Worm (Caenorhabditis elegans) whole organism, mixed stage, embryonic: Measurements from ENCODE around the gene flcn-1.

Source experiments
- M03D4.4 ChIP-seq: sonication (generic microtip); optimal IDR thresholded peaks from 2 replicates; lab custom pipeline; 2017; ENCODE audit warnings: mild to moderate bottlenecking, missing genetic modification characterization, missing compliant biosample characterization
- bed-3 ChIP-seq: fragments of 200-800 bp; sonication (Bioruptor generic); optimal IDR thresholded peaks from 3 replicates; lab custom pipeline; 2018; ENCODE audit warnings: mild to moderate bottlenecking, missing genetic modification characterization, moderate library complexity, missing compliant biosample characterization
- ceh-39 ChIP-seq: fragments of 150-350 bp; optimal IDR thresholded peaks from 2 replicates; lab custom pipeline; 2014; ENCODE audit warnings: missing biosample characterization, missing genetic modification characterization
- ceh-43 ChIP-seq: fragments of 200-800 bp; sonication (Bioruptor generic); optimal IDR thresholded peaks from 2 replicates; lab custom pipeline; 2018; ENCODE audit warnings: mild to moderate bottlenecking, missing genetic modification characterization, moderate library complexity, missing compliant biosample characterization
- ceh-83 ChIP-seq: fragments of 200-800 bp; sonication (Bioruptor generic); optimal IDR thresholded peaks from 2 replicates; lab custom pipeline; 2018; ENCODE audit warnings: mild to moderate bottlenecking, missing genetic modification characterization, missing compliant biosample characterization
- cnd-1 ChIP-seq: fragments of 200-800 bp; sonication (Bioruptor generic); optimal IDR thresholded peaks from 2 replicates; lab custom pipeline; 2018; ENCODE audit warnings: mild to moderate bottlenecking, missing genetic modification characterization, missing compliant biosample characterization
- drap-1 ChIP-seq: fragments of 200-800 bp; sonication (Bioruptor generic); optimal IDR thresholded peaks from 3 replicates; lab custom pipeline; 2018; ENCODE audit warnings: mild to moderate bottlenecking, missing genetic modification characterization, missing compliant biosample characterization
- elt-1 ChIP-seq: sonication (generic microtip); optimal IDR thresholded peaks from 2 replicates; lab custom pipeline; 2017; ENCODE audit warnings: missing genetic modification characterization, mild to moderate bottlenecking, missing compliant biosample characterization, antibody characterized with exemption, moderate library complexity, borderline replicate concordance; ENCODE audit not compliant: insufficient read depth
- elt-3 ChIP-seq: fragments of 150-350 bp; optimal IDR thresholded peaks from 2 replicates; lab custom pipeline; 2014; ENCODE audit warnings: missing biosample characterization, missing genetic modification characterization
- flh-1 ChIP-seq: fragments of 200-800 bp; sonication (Bioruptor generic); optimal IDR thresholded peaks from 2 replicates; lab custom pipeline; 2018; ENCODE audit warnings: mild to moderate bottlenecking, missing genetic modification characterization, moderate library complexity, missing compliant biosample characterization
- ham-2 ChIP-seq: fragments of 200-800 bp; sonication (Bioruptor generic); optimal IDR thresholded peaks from 2 replicates; lab custom pipeline; 2018; ENCODE audit warnings: mild to moderate bottlenecking, missing genetic modification characterization, missing compliant biosample characterization
- hlh-1 ChIP-seq: fragments of 150-350 bp; optimal IDR thresholded peaks from 2 replicates; lab custom pipeline; 2014; ENCODE audit warnings: missing biosample characterization, missing genetic modification reagents, missing genetic modification characterization
- lin-13 ChIP-seq: fragments of 150-350 bp; optimal IDR thresholded peaks from 2 replicates; lab custom pipeline; 2014; ENCODE audit warnings: missing biosample characterization, missing genetic modification characterization
- lin-32 ChIP-seq: fragments of 200-800 bp; sonication (Bioruptor generic); optimal IDR thresholded peaks from 2 replicates; lab custom pipeline; 2018; ENCODE audit warnings: mild to moderate bottlenecking, missing genetic modification characterization, missing compliant biosample characterization
- lsy-2 ChIP-seq: fragments of 150-350 bp; optimal IDR thresholded peaks from 2 replicates; lab custom pipeline; 2014; ENCODE audit warnings: missing biosample characterization, missing genetic modification characterization
- mab-5 ChIP-seq: fragments of 150-350 bp; optimal IDR thresholded peaks from 2 replicates; lab custom pipeline; 2014; ENCODE audit warnings: missing biosample characterization, missing genetic modification characterization
- mep-1 ChIP-seq: fragments of 150-350 bp; optimal IDR thresholded peaks from 2 replicates; lab custom pipeline; 2017; ENCODE audit warnings: missing biosample characterization, missing genetic modification reagents, missing genetic modification characterization, inconsistent platforms
- mls-2 ChIP-seq: sonication (generic microtip); optimal IDR thresholded peaks from 2 replicates; lab custom pipeline; 2016; ENCODE audit warnings: mild to moderate bottlenecking, missing genetic modification characterization, moderate library complexity, missing compliant biosample characterization
- nhr-12 ChIP-seq: fragments of 150-350 bp; optimal IDR thresholded peaks from 2 replicates; lab custom pipeline; 2014; ENCODE audit warnings: missing biosample characterization, missing genetic modification characterization
- nhr-2 ChIP-seq: fragments of 150-350 bp; optimal IDR thresholded peaks from 2 replicates; lab custom pipeline; 2014; ENCODE audit warnings: missing biosample characterization, missing genetic modification characterization
- nhr-28 ChIP-seq: fragments of 150-350 bp; optimal IDR thresholded peaks from 2 replicates; lab custom pipeline; 2014; ENCODE audit warnings: missing biosample characterization, missing genetic modification characterization
- nhr-76 ChIP-seq: sonication (generic microtip); optimal IDR thresholded peaks from 2 replicates; lab custom pipeline; 2017; ENCODE audit warnings: missing biosample characterization, missing genetic modification characterization
- sem-2 ChIP-seq: fragments of 200-800 bp; sonication (Bioruptor generic); optimal IDR thresholded peaks from 2 replicates; lab custom pipeline; 2018; ENCODE audit warnings: mild to moderate bottlenecking, missing genetic modification characterization, missing compliant biosample characterization
- snpc-4 ChIP-seq: fragments of 150-350 bp; optimal IDR thresholded peaks from 2 replicates; lab custom pipeline; 2014; ENCODE audit warnings: missing biosample characterization, missing genetic modification characterization
- sptf-1 ChIP-seq: sonication (generic microtip); optimal IDR thresholded peaks from 2 replicates; lab custom pipeline; 2017; ENCODE audit warnings: mild to moderate bottlenecking, missing genetic modification characterization, moderate library complexity, missing compliant biosample characterization
- tbx-8 ChIP-seq: fragments of 200-800 bp; sonication (Bioruptor generic); optimal IDR thresholded peaks from 2 replicates; lab custom pipeline; 2018; ENCODE audit warnings: mild to moderate bottlenecking, missing genetic modification characterization, moderate library complexity, missing compliant biosample characterization
- unc-120 ChIP-seq: sonication (generic microtip); optimal IDR thresholded peaks from 2 replicates; lab custom pipeline; 2017; ENCODE audit warnings: missing genetic modification characterization, missing compliant biosample characterization; ENCODE audit not compliant: poor library complexity, severe bottlenecking
- unc-39 ChIP-seq: fragments of 150-350 bp; optimal IDR thresholded peaks from 2 replicates; lab custom pipeline; 2014; ENCODE audit warnings: missing biosample characterization, missing genetic modification characterization
- unc-62 ChIP-seq: fragments of 150-350 bp; optimal IDR thresholded peaks from 2 replicates; lab custom pipeline; 2014; ENCODE audit warnings: missing biosample characterization, missing genetic modification reagents, missing genetic modification characterization
- zip-8 ChIP-seq: fragments of 150-350 bp; optimal IDR thresholded peaks from 2 replicates; lab custom pipeline; 2014; ENCODE audit warnings: missing biosample characterization, missing genetic modification characterization
- ztf-11 ChIP-seq: fragments of 150-350 bp; optimal IDR thresholded peaks from 2 replicates; lab custom pipeline; 2014; ENCODE audit warnings: missing biosample characterization, missing genetic modification characterization

The flcn-1 gene

ce11 chrII:6891838-6892237 is 36.7 kb upstream of the flcn-1 start:
- TF ChIP-seq hlh-1 (tag; lab: Kevin White, UChicago) (peak; percentile 83), lsy-2 (tag; lab: Kevin White, UChicago) (no peak), unc-120 (no peak), ceh-39 (tag; lab: Kevin White, UChicago) (no peak), bed-3 (GFP tag; lab: Kevin White, UChicago) (no peak), nhr-2 (tag; lab: Kevin White, UChicago) (no peak), zip-8 (tag; lab: Kevin White, UChicago) (no peak)

ce11 chrII:6893589-6894245 is 34.8 kb upstream of the flcn-1 start, which contains the start of gene adal-1:
Gene adal-1, minus strand, starts transcription at chrII:6893639.
- TF ChIP-seq lsy-2 (tag; lab: Kevin White, UChicago) (peak; percentile 61), M03D4.4 (no peak)

ce11 chrII:6897507-6897906 is 31.1 kb upstream of the flcn-1 start, which contains the start of gene C44B7.11:
Gene C44B7.11, minus strand, starts transcription at chrII:6897540.
- TF ChIP-seq hlh-1 (tag; lab: Kevin White, UChicago) (no peak), nhr-28 (tag; lab: Kevin White, UChicago) (no peak), snpc-4 (tag; lab: Kevin White, UChicago) (no peak), cnd-1 (tag; lab: Kevin White, UChicago) (no peak), mls-2 (no peak), nhr-12 (tag; lab: Kevin White, UChicago) (no peak), ceh-43 (no peak)
- TF ChIP-seq, all 35 proteins: peak for 0

ce11 chrII:6898017-6898779 is 30.4 kb upstream of the flcn-1 start, which contains the start of gene hrpl-1:
Gene hrpl-1, plus strand, starts transcription at chrII:6898729.
- TF ChIP-seq lin-32 (peak; percentile 14), lin-13 (tag; lab: Kevin White, UChicago) (no peak), unc-120 (no peak), elt-3 (tag; lab: Kevin White, UChicago) (no peak), lsy-2 (tag; lab: Kevin White, UChicago) (peak; percentile 26), ceh-83 (GFP tag; lab: Kevin White, UChicago) (peak; percentile 62), M03D4.4 (peak; percentile 73), nhr-12 (tag; lab: Kevin White, UChicago) (no peak), mab-5 (tag; lab: Kevin White, UChicago) (no peak), drap-1 (GFP tag; lab: Kevin White, UChicago) (no peak), cnd-1 (tag; lab: Kevin White, UChicago) (peak; percentile 59), nhr-2 (tag; lab: Kevin White, UChicago) (no peak), unc-39 (no peak), hlh-1 (tag; lab: Kevin White, UChicago) (no peak), ceh-43 (no peak), tbx-8 (GFP tag; lab: Kevin White, UChicago) (peak; percentile 28), ztf-11 (tag; lab: Kevin White, UChicago) (no peak), elt-1 (tag; lab: Kevin White, UChicago) (no peak), sem-2 (peak; percentile 52), sptf-1 (tag; lab: Kevin White, UChicago) (peak; percentile 76), flh-1 (GFP tag; lab: Kevin White, UChicago) (no peak), nhr-76 (tag; lab: Kevin White, UChicago) (no peak), nhr-28 (tag; lab: Kevin White, UChicago) (no peak), unc-62 (no peak), mep-1 (tag; lab: Kevin White, UChicago) (no peak), bed-3 (GFP tag; lab: Kevin White, UChicago) (peak; percentile 11)

ce11 chrII:6900708-6901107 is 27.9 kb upstream of the flcn-1 start:
- TF ChIP-seq cnd-1 (tag; lab: Kevin White, UChicago) (no peak), ham-2 (GFP tag; lab: Kevin White, UChicago) (no peak), mls-2 (no peak), bed-3 (GFP tag; lab: Kevin White, UChicago) (no peak), unc-39 (no peak)
- TF ChIP-seq, all 35 proteins: peak for 0
